Worm (Caenorhabditis elegans) whole organism, L3 larva: ENCODE measurements around the gene ets-5.

Experiments
- R02D3.7 ChIP-seq: fragments of 150-350 bp; optimal IDR thresholded peaks from 2 replicates; lab custom pipeline; 2014; ENCODE audit warnings: missing biosample characterization, missing genetic modification characterization
- ZK546.5 ChIP-seq: sonication (generic microtip); optimal IDR thresholded peaks from 2 replicates; lab custom pipeline; 2017; ENCODE audit warnings: missing biosample characterization, missing genetic modification characterization
- aly-2 ChIP-seq: fragments of 150-350 bp; optimal IDR thresholded peaks from 2 replicates; lab custom pipeline; 2014; ENCODE audit warnings: missing biosample characterization, missing genetic modification characterization
- ama-1 ChIP-seq: fragments of 150-350 bp; optimal IDR thresholded peaks from 2 replicates; lab custom pipeline; 2018
- ceh-16 ChIP-seq: sonication (generic microtip); optimal IDR thresholded peaks from 2 replicates; lab custom pipeline; 2017; ENCODE audit warnings: missing biosample characterization, missing genetic modification characterization
- ceh-28 ChIP-seq: fragments of 150-350 bp; optimal IDR thresholded peaks from 2 replicates; lab custom pipeline; 2014; ENCODE audit warnings: missing biosample characterization, missing genetic modification reagents, missing genetic modification characterization
- ceh-82 ChIP-seq: fragments of 150-350 bp; optimal IDR thresholded peaks from 2 replicates; lab custom pipeline; 2014; ENCODE audit warnings: missing biosample characterization, missing genetic modification characterization
- ceh-9 ChIP-seq: sonication (generic microtip); optimal IDR thresholded peaks from 2 replicates; lab custom pipeline; 2018; ENCODE audit warnings: missing biosample characterization, missing genetic modification characterization
- daf-12 ChIP-seq: fragments of 150-350 bp; optimal IDR thresholded peaks from 2 replicates; lab custom pipeline; 2014; ENCODE audit warnings: missing biosample characterization, missing genetic modification reagents, missing genetic modification characterization
- egl-27 ChIP-seq: sonication (generic microtip); optimal IDR thresholded peaks from 4 replicates; lab custom pipeline; 2017; ENCODE audit warnings: missing biosample characterization, missing genetic modification reagents, missing genetic modification characterization
- egl-5 ChIP-seq: fragments of 150-350 bp; optimal IDR thresholded peaks from 2 replicates; lab custom pipeline; 2017; ENCODE audit warnings: missing biosample characterization, missing genetic modification reagents, missing genetic modification characterization, inconsistent platforms
- elt-1 ChIP-seq: fragments of 150-350 bp; optimal IDR thresholded peaks from 2 replicates; lab custom pipeline; 2014; ENCODE audit warnings: missing biosample characterization, missing genetic modification characterization
- elt-2 ChIP-seq: sonication (generic microtip); optimal IDR thresholded peaks from 2 replicates; lab custom pipeline; 2016; ENCODE audit warnings: missing genetic modification reagents, mild to moderate bottlenecking, missing genetic modification characterization, missing compliant biosample characterization
- elt-3 ChIP-seq, 3 experiments: fragments of 150-350 bp in 1 of 3; sonication (generic microtip) in 2 of 3; optimal IDR thresholded peaks; 2 replicates in 2 of 3; 4 replicates in 1 of 3; lab custom pipeline; 2014 to 2017; ENCODE audit warnings: missing biosample characterization in 3 of 3, missing genetic modification characterization in 3 of 3
- eor-1 ChIP-seq, 2 experiments: fragments of 150-350 bp; optimal IDR thresholded peaks; 2 replicates each; lab custom pipeline; 2014 to 2018; ENCODE audit warnings: missing biosample characterization in 2 of 2, missing genetic modification characterization in 2 of 2
- fkh-10 ChIP-seq: sonication (generic microtip); optimal IDR thresholded peaks from 2 replicates; lab custom pipeline; 2017; ENCODE audit warnings: missing biosample characterization, missing genetic modification reagents, missing genetic modification characterization
- fkh-2 ChIP-seq: fragments of 150-350 bp; optimal IDR thresholded peaks from 2 replicates; lab custom pipeline; 2014; ENCODE audit warnings: missing biosample characterization, missing genetic modification reagents, missing genetic modification characterization
- fos-1 ChIP-seq: fragments of 150-350 bp; optimal IDR thresholded peaks from 2 replicates; lab custom pipeline; 2014; ENCODE audit warnings: missing biosample characterization, missing genetic modification characterization
- hmg-11 ChIP-seq: sonication (generic microtip); optimal IDR thresholded peaks from 2 replicates; lab custom pipeline; 2016; ENCODE audit warnings: missing genetic modification characterization, missing compliant biosample characterization
- jun-1 ChIP-seq: fragments of 150-350 bp; optimal IDR thresholded peaks from 2 replicates; lab custom pipeline; 2014; ENCODE audit warnings: missing biosample characterization, missing genetic modification reagents, missing genetic modification characterization
- lin-15B ChIP-seq: fragments of 150-350 bp; optimal IDR thresholded peaks from 2 replicates; lab custom pipeline; 2014; ENCODE audit warnings: missing biosample characterization, missing genetic modification characterization
- lin-39 ChIP-seq: fragments of 150-350 bp; optimal IDR thresholded peaks from 2 replicates; lab custom pipeline; 2018; ENCODE audit warnings: missing biosample characterization, missing genetic modification reagents, missing genetic modification characterization
- lsy-12 ChIP-seq: sonication (generic microtip); optimal IDR thresholded peaks from 2 replicates; lab custom pipeline; 2016; ENCODE audit warnings: mild to moderate bottlenecking, missing genetic modification characterization, missing compliant biosample characterization
- mdl-1 ChIP-seq: fragments of 150-350 bp; optimal IDR thresholded peaks from 2 replicates; lab custom pipeline; 2014; ENCODE audit warnings: missing biosample characterization, missing genetic modification characterization
- mml-1 ChIP-seq: fragments of 150-350 bp; sonication (generic microtip); optimal IDR thresholded peaks from 3 replicates; lab custom pipeline; 2014; ENCODE audit warnings: missing biosample characterization, missing genetic modification characterization
- nfya-1 ChIP-seq: sonication (generic microtip); optimal IDR thresholded peaks from 2 replicates; lab custom pipeline; 2017; ENCODE audit warnings: missing genetic modification characterization, mild to moderate bottlenecking, missing compliant biosample characterization, antibody characterized with exemption, moderate library complexity; ENCODE audit not compliant: insufficient read depth
- nhr-11 ChIP-seq: fragments of 150-350 bp; optimal IDR thresholded peaks from 2 replicates; lab custom pipeline; 2014; ENCODE audit warnings: missing biosample characterization, missing genetic modification characterization
- nhr-12 ChIP-seq: fragments of 150-350 bp; optimal IDR thresholded peaks from 2 replicates; lab custom pipeline; 2014; ENCODE audit warnings: missing biosample characterization, missing genetic modification characterization
- nhr-23 ChIP-seq: fragments of 150-350 bp; optimal IDR thresholded peaks from 2 replicates; lab custom pipeline; 2014; ENCODE audit warnings: missing biosample characterization, missing genetic modification reagents, missing genetic modification characterization
- nhr-237 ChIP-seq: fragments of 150-350 bp; optimal IDR thresholded peaks from 2 replicates; lab custom pipeline; 2014; ENCODE audit warnings: missing biosample characterization, missing genetic modification characterization
- nhr-25 ChIP-seq: sonication (generic microtip); optimal IDR thresholded peaks from 2 replicates; lab custom pipeline; 2017; ENCODE audit warnings: missing biosample characterization, missing genetic modification characterization
- nhr-28 ChIP-seq: fragments of 150-350 bp; optimal IDR thresholded peaks from 2 replicates; lab custom pipeline; 2014; ENCODE audit warnings: missing biosample characterization, missing genetic modification characterization
- nhr-43 ChIP-seq: sonication (generic microtip); optimal IDR thresholded peaks from 2 replicates; lab custom pipeline; 2016; ENCODE audit warnings: mild to moderate bottlenecking, missing genetic modification characterization, missing compliant biosample characterization; ENCODE audit not compliant: poor library complexity, severe bottlenecking
- nhr-67 ChIP-seq: fragments of 150-350 bp; optimal IDR thresholded peaks from 2 replicates; lab custom pipeline; 2014; ENCODE audit warnings: missing biosample characterization, missing genetic modification characterization
- nhr-76 ChIP-seq: fragments of 150-350 bp; sonication (generic microtip); optimal IDR thresholded peaks from 5 replicates; lab custom pipeline; 2014; ENCODE audit warnings: missing biosample characterization, missing genetic modification characterization
- nhr-77 ChIP-seq: fragments of 150-350 bp; optimal IDR thresholded peaks from 2 replicates; lab custom pipeline; 2014; ENCODE audit warnings: missing biosample characterization, missing genetic modification characterization
- pha-4 ChIP-seq: fragments of 150-350 bp; optimal IDR thresholded peaks from 2 replicates; lab custom pipeline; 2014; ENCODE audit warnings: missing biosample characterization, missing genetic modification reagents, missing genetic modification characterization
- pqm-1 ChIP-seq: fragments of 150-350 bp; optimal IDR thresholded peaks from 2 replicates; lab custom pipeline; 2017; ENCODE audit warnings: missing biosample characterization, missing genetic modification characterization, inconsistent platforms
- sea-2 ChIP-seq: fragments of 150-350 bp; sonication (generic microtip); optimal IDR thresholded peaks from 4 replicates; lab custom pipeline; 2014; ENCODE audit warnings: missing biosample characterization, missing genetic modification reagents, missing genetic modification characterization
- skn-1 ChIP-seq: fragments of 150-350 bp; optimal IDR thresholded peaks from 2 replicates; lab custom pipeline; 2014; ENCODE audit warnings: missing biosample characterization, missing genetic modification characterization
- snpc-4 ChIP-seq: fragments of 150-350 bp; optimal IDR thresholded peaks from 2 replicates; lab custom pipeline; 2014; ENCODE audit warnings: missing biosample characterization, missing genetic modification characterization
- tbx-2 ChIP-seq: sonication (generic microtip); optimal IDR thresholded peaks from 2 replicates; lab custom pipeline; 2016; ENCODE audit warnings: mild to moderate bottlenecking, missing genetic modification characterization, missing compliant biosample characterization
- unc-39 ChIP-seq: sonication (generic microtip); optimal IDR thresholded peaks from 4 replicates; lab custom pipeline; 2017; ENCODE audit warnings: missing biosample characterization, missing genetic modification characterization
- unc-62 ChIP-seq: fragments of 150-350 bp; sonication (generic microtip); optimal IDR thresholded peaks from 4 replicates; lab custom pipeline; 2014; ENCODE audit warnings: missing biosample characterization, missing genetic modification reagents, missing genetic modification characterization
- zag-1 ChIP-seq: fragments of 150-350 bp; optimal IDR thresholded peaks from 2 replicates; lab custom pipeline; 2014; ENCODE audit warnings: missing biosample characterization, missing genetic modification characterization
- ztf-11 ChIP-seq: fragments of 150-350 bp; optimal IDR thresholded peaks from 2 replicates; lab custom pipeline; 2014; ENCODE audit warnings: missing biosample characterization, missing genetic modification characterization
- ztf-4 ChIP-seq: fragments of 150-350 bp; optimal IDR thresholded peaks from 2 replicates; lab custom pipeline; 2014; ENCODE audit warnings: missing biosample characterization, missing genetic modification characterization

The ets-5 gene

DNA sequence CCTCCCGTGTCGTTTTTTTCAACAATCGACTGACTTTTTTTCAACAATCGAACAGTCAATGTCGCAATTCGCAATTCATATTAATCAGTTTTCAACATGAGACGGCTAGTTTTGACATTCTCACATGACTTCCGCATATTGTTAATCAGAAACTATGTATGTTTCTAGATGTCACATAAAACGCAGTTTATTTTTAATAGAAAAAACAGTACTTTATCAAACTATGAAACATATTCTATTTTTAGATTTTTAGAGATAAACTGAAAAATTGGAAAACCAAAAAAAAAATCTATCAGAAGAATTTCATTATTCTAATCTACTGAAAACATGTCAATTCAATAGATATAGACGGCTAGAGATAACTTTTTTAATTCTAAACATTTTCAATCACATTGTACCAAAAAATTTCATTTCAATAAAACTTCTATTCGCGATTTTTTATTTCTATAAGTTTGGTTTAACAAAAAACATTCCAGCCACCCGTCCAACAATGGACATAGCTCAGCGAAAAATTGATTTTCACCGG, 3.1 kb upstream of the ets-5 start, which contains the start of gene pnk-4:
TSS of gene pnk-4 (plus strand) at position 476 of the 526 bp plus-strand sequence.
- no peak for TF ChIP-seq skn-1 (tag; lab: Kevin White, UChicago)
- TF ChIP-seq fos-1 (tag; lab: Kevin White, UChicago), result no peak
- TF ChIP-seq pqm-1 (tag; lab: Kevin White, UChicago), result peak; percentile 23
- no peak for TF ChIP-seq nhr-25 (tag; lab: Kevin White, UChicago)
- TF ChIP-seq elt-2 (tag; lab: Kevin White, UChicago), result peak; percentile 30
- TF ChIP-seq, all 47 proteins: peak for 2

DNA sequence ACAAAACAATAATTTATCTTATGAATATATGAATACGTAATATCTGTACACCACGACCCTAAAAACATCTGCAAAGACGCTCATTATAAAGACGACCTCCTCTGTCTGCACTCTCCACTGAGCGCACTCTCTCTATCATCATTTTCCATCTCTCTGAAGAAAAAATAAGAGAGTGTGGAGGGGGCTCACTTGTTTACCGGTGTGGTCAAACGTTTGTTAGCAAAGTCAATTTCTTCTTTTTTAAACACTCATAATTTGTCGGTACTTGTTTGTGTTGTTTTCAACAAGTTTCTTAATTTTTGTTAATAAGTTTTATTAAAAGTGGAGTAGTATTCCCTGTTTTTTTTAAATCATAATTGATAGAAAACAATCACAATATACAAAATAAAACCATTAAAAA, 1.9 kb upstream of the ets-5 start:
- TF ChIP-seq egl-27 (tag; lab: Kevin White, UChicago) (no peak), snpc-4 (tag; lab: Kevin White, UChicago) (peak; percentile 0), ceh-9 (tag; lab: Kevin White, UChicago) (no peak), ama-1 (lab: Kevin White, UChicago) (no peak), nhr-43 (tag; lab: Kevin White, UChicago) (no peak), lin-39 (no peak), aly-2 (tag; lab: Kevin White, UChicago) (no peak), pha-4 (tag; lab: Kevin White, UChicago) (peak; percentile 72)
- TF ChIP-seq, all 47 proteins: peak for 2

DNA sequence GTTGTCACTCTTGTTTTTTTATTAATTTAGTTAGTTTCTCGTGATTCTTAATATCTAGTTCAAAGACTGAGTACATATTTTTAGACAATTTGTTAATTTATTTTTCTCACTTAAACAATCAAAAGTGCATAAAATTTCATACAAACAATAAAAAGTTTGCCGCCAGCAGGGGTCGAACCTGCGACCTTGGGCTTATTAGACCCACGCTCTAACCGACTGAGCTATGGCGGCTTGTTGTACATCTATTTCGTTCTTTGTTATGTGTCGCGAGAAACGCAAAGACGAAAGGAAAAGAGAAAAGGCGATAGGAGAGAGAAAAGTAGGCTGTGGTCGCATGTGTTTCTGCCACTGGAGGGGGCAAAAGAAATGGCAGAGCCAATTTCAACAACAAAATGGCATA, 1.1 kb upstream of the ets-5 start:
- TF ChIP-seq aly-2 (tag; lab: Kevin White, UChicago) (peak; percentile 16), egl-5 (tag; lab: Kevin White, UChicago) (peak; percentile 57), sea-2 (GFP tag; lab: Kevin White, UChicago) (peak; percentile 3), lsy-12 (tag; lab: Kevin White, UChicago) (peak; percentile 86), nhr-237 (no peak), lin-39 (peak; percentile 84), R02D3.7 (tag; lab: Kevin White, UChicago) (peak; percentile 39), elt-2 (tag; lab: Kevin White, UChicago) (peak; percentile 78), ceh-82 (tag; lab: Kevin White, UChicago) (peak; percentile 36), unc-39 (tag; lab: Kevin White, UChicago) (peak; percentile 61), eor-1 (tag; optimal IDR thresholded peaks at IDR 0.05; lab: Kevin White, UChicago) (peak in 1 of 2 experiments; percentile 37), nhr-28 (tag; lab: Kevin White, UChicago) (no peak), fkh-2 (tag; lab: Kevin White, UChicago) (no peak), ZK546.5 (tag; lab: Kevin White, UChicago) (no peak), mdl-1 (no peak), elt-1 (no peak), egl-27 (tag; lab: Kevin White, UChicago) (peak; percentile 85), lin-15B (tag; lab: Kevin White, UChicago) (peak; percentile 26), mml-1 (peak; percentile 10), jun-1 (tag; lab: Kevin White, UChicago) (peak; percentile 64), tbx-2 (tag; lab: Kevin White, UChicago) (peak; percentile 84), pha-4 (tag; lab: Kevin White, UChicago) (peak; percentile 75), ztf-11 (tag; lab: Kevin White, UChicago) (peak; percentile 48), fkh-10 (GFP tag; lab: Kevin White, UChicago) (no peak), nhr-77 (peak; percentile 67), ama-1 (lab: Kevin White, UChicago) (no peak), nfya-1 (tag; lab: Kevin White, UChicago) (peak; percentile 80), snpc-4 (tag; lab: Kevin White, UChicago) (peak; percentile 26), nhr-23 (peak; percentile 45), nhr-12 (tag; lab: Kevin White, UChicago) (no peak), unc-62 (peak; percentile 17), skn-1 (tag; lab: Kevin White, UChicago) (peak; percentile 52), hmg-11 (peak; percentile 89), nhr-43 (tag; lab: Kevin White, UChicago) (peak; percentile 86), elt-3 (tag; optimal IDR thresholded peaks at IDR 0.05; lab: Kevin White, UChicago) (peak in 1 of 3 experiments; percentile 40), ceh-9 (tag; lab: Kevin White, UChicago) (no peak), fos-1 (tag; lab: Kevin White, UChicago) (peak; percentile 29), ceh-16 (tag; lab: Kevin White, UChicago) (no peak), nhr-67 (tag; lab: Kevin White, UChicago) (no peak), pqm-1 (tag; lab: Kevin White, UChicago) (no peak), ztf-4 (no peak), ceh-28 (tag; lab: Kevin White, UChicago) (peak; percentile 28), nhr-11 (tag; lab: Kevin White, UChicago) (peak; percentile 72), zag-1 (tag; lab: Kevin White, UChicago) (no peak), nhr-76 (tag; lab: Kevin White, UChicago) (peak; percentile 23), daf-12 (no peak), nhr-25 (tag; lab: Kevin White, UChicago) (peak; percentile 60)
- TF ChIP-seq, all 47 proteins: peak for 31
